Worm (Caenorhabditis elegans) whole organism, young adult: Measurements from ENCODE around the gene T23E1.3.

Source experiments
- F37B4.10 ChIP-seq: fragments of 200-800 bp; sonication (Bioruptor generic); IDR thresholded peaks from 2 replicates; pipeline ENCODE4 v1.3.6; 2022; ENCODE audit warnings: missing genetic modification characterization, missing compliant biosample characterization
- F57C9.4 ChIP-seq: sonication (generic microtip); optimal IDR thresholded peaks from 2 replicates; lab custom pipeline; 2017; ENCODE audit warnings: mild to moderate bottlenecking, missing genetic modification characterization, missing compliant biosample characterization
- ama-1 ChIP-seq, 3 experiments: fragments of 150-350 bp in 1 of 3; sonication (generic microtip) in 2 of 3; optimal IDR thresholded peaks; 2 replicates each; lab custom pipeline; 2014 to 2018; ENCODE audit warnings: missing biosample characterization in 2 of 3, missing genetic modification characterization in 2 of 3, missing genetic modification reagents in 2 of 3
- ccch-3 ChIP-seq: fragments of 200-800 bp; sonication (Bioruptor generic); optimal IDR thresholded peaks from 2 replicates; lab custom pipeline; 2018; ENCODE audit warnings: mild to moderate bottlenecking, missing genetic modification characterization, missing compliant biosample characterization
- lin-40 ChIP-seq: sonication (generic microtip); optimal IDR thresholded peaks from 2 replicates; lab custom pipeline; 2016; ENCODE audit warnings: missing genetic modification characterization, mild to moderate bottlenecking, missing compliant biosample characterization, missing genotype, missing genetic modification reagents
- nhr-80 ChIP-seq: sonication (generic microtip); optimal IDR thresholded peaks from 2 replicates; lab custom pipeline; 2016; ENCODE audit warnings: missing genetic modification characterization, missing compliant biosample characterization
- unc-130 ChIP-seq: sonication (generic microtip); optimal IDR thresholded peaks from 2 replicates; lab custom pipeline; 2016; ENCODE audit warnings: missing genetic modification reagents, missing genetic modification characterization, missing compliant biosample characterization
- unc-62 ChIP-seq: fragments of 150-350 bp; optimal IDR thresholded peaks from 2 replicates; lab custom pipeline; 2014; ENCODE audit warnings: missing biosample characterization, missing genetic modification reagents, missing genetic modification characterization
- ztf-25 ChIP-seq: fragments of 200-800 bp; sonication (Bioruptor generic); IDR thresholded peaks from 2 replicates; pipeline ENCODE4 v1.3.6; 2022; ENCODE audit warnings: missing genetic modification reagents, missing genetic modification characterization, missing compliant biosample characterization

DNA sequence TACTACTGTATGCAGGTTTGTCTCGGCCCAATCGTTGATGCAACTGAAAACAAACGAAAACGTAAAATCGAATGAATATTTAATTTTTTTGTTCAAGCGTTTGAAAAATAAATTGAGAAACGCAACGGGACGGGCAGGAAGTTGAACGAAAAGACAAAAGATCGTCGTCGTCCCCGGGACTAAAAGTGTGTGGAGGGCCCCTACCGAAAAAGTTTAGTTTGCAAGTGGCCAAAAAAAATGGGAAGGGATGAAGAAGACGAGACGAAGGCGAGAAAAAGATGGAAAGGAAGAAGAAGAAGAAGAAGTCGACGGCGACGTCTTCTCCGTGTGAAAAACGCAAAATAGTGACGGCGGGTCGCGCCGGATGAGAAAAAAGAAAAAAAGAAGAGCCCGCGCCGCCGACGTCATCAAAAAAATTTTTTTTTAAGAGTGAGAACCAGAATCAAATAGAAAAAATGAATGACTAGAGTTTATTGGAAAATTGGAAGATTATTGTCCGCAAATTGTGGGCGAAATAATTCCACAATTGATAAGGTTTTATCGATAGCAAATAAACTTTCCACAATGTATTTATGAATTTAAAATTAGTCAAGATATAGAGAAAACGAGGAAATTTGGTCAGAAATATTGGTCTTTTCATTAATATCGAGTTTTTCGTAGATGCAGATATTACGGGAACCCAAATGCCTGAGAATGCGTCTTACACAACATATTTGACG, 12.4 kb upstream of the T23E1.3 start, which contains the start of gene mca-3:
- TF ChIP-seq ztf-25 = no peak
- TF ChIP-seq unc-62 (GFP tag; lab: Kevin White, UChicago) = no peak
- no peak for TF ChIP-seq unc-130 (GFP tag; lab: Kevin White, UChicago)
- no peak for TF ChIP-seq ama-1 (optimal IDR thresholded peaks at IDR 0.05; lab: Kevin White, UChicago)
- TF ChIP-seq ama-1 (GFP tag; optimal IDR thresholded peaks at IDR 0.05; lab: Kevin White, UChicago) = no peak
- no peak for TF ChIP-seq F37B4.10
- TF ChIP-seq lin-40 (tag; lab: Kevin White, UChicago) = no peak
- TF ChIP-seq F57C9.4 (tag; lab: Kevin White, UChicago) = no peak
- TF ChIP-seq nhr-80 = peak; percentile 31
- TF ChIP-seq ccch-3 (GFP tag; lab: Kevin White, UChicago) = no peak
